Fruit fly (Drosophila melanogaster): ENCODE data around the gene Zif.

- TF ChIP-seq CG8478 (optimal IDR thresholded peaks at IDR 0.05) (no peak), pan (optimal IDR thresholded peaks at IDR 0.05) (no peak)
Observed at dm6 chr3R:6432784-6433469, 24.0 kb upstream of the Zif start.
